Fruit fly (Drosophila melanogaster): Measurements from ENCODE around the gene CG18281.

The CG18281 gene

DNA sequence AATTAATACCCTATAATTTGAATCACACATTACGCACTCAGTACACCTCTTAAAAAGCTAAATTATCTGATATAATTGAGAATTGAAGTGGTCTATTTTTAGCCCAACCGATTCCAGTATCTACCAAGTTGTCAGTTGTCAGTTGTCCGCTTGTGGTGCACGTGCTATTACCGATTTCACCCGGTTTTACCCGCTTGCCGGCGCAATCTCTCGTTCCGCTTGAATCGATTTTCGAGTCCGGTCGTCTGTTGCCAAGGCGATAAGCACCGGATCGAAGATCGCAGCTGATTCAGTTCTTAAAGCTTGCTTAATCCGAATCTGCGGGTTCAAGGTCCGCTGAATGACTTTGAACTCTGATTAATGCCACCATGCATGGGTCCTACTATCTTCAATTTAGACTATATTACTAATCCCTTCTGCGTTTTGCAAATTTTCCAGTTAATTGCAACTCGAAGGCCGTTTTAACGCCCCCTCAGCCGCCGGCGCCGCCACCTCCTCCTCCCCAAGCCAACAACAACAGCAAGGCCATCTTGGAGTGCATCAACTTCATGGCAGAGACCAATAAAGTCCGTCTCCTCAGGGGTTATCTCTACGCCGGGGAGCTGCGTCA lies 12.0 kb downstream of the CG18281 start:
- TF ChIP-seq kay (GFP tag; ENCODE audit: borderline replicate concordance) (peak; percentile 79), Mnt (GFP tag; optimal IDR thresholded peaks at IDR 0.05) (peak; percentile 10), Crg-1 (GFP tag; optimal IDR thresholded peaks at IDR 0.05) (no peak), cic (GFP tag; optimal IDR thresholded peaks at IDR 0.05) (no peak)

DNA sequence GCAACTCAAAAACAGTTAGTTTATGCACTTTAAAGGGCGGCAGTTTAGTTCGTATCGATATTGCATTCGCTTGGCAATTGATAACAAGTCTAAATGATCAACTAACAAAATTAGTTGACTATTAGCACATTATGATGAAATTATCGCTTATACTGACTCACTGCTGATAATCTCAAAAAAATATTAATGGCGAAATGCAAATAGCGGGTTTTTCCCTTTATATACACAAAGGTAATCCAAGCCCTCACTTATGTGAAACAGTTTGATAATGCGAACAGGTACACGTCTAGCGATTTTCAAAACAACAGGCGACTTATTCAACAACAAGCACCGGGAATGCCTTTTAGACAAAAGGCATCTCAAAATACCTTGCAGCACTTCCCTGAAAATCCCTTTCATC lies 14.5 kb downstream of the CG18281 start:
- TF ChIP-seq CG33017 (tag; optimal IDR thresholded peaks at IDR 0.05) = no peak
- peak; percentile 90 for TF ChIP-seq kay (GFP tag; ENCODE audit: borderline replicate concordance)
- TF ChIP-seq CG11617 (GFP tag; optimal IDR thresholded peaks at IDR 0.05) = no peak
- no peak for TF ChIP-seq CG7045 (GFP tag; optimal IDR thresholded peaks at IDR 0.05)
- peak; percentile 24 for TF ChIP-seq cic (GFP tag; optimal IDR thresholded peaks at IDR 0.05)
- no peak for TF ChIP-seq CG1620 (GFP tag; optimal IDR thresholded peaks at IDR 0.05)
- no peak for TF ChIP-seq Mnt (GFP tag; optimal IDR thresholded peaks at IDR 0.05)
- TF ChIP-seq CG7101 (tag; optimal IDR thresholded peaks at IDR 0.05) = no peak
- no peak for TF ChIP-seq CG5204 (GFP tag; optimal IDR thresholded peaks at IDR 0.05)

DNA sequence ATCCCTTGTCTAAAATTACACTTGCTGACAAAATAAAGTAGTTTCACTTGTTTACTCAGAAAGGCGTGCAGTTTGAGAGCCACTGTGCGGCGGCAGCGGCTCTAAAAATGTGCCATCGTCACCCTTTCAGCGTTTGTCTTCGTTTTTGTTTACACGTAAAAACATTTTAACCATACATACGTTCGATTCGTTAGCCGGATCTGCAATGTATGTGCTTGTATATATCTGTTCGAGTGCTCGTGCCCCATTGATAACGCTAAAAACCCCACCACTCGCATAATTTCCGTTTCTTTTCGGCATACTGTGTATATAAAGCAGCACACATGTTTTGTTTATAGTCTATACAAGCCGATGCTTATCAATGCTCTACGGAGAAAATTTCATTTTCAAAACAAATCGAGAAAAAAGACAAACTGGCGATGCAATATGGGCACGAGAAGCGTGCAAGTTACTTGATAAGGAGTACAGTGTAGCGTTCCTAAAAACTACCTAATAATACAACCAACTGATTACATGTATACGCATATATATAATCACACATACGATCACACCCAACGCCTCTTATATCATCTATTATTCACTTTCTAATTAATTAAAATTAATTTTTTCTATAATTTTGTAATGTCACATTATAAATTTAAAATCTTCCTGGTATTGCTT lies 17.0 kb downstream of the CG18281 start:
- TF ChIP-seq CG33017 (tag; optimal IDR thresholded peaks at IDR 0.05) (peak; percentile 88), CG7045 (GFP tag; optimal IDR thresholded peaks at IDR 0.05) (peak; percentile 63), toe (GFP tag; optimal IDR thresholded peaks at IDR 0.05) (no peak), CG7101 (tag; optimal IDR thresholded peaks at IDR 0.05) (peak; percentile 88), Crg-1 (GFP tag; optimal IDR thresholded peaks at IDR 0.05) (no peak), Hr96 (GFP tag; optimal IDR thresholded peaks at IDR 0.05) (no peak), tj (GFP tag; optimal IDR thresholded peaks at IDR 0.05) (no peak), Clk (GFP tag; optimal IDR thresholded peaks at IDR 0.05) (peak; percentile 26), pad (GFP tag; optimal IDR thresholded peaks at IDR 0.05) (peak; percentile 46), CG14711 (tag; optimal IDR thresholded peaks at IDR 0.05) (peak; percentile 81), Mnt (GFP tag; optimal IDR thresholded peaks at IDR 0.05) (peak; percentile 70), CG5204 (GFP tag; optimal IDR thresholded peaks at IDR 0.05) (no peak), CG11617 (GFP tag; optimal IDR thresholded peaks at IDR 0.05) (peak; percentile 76), bab1 (GFP tag; optimal IDR thresholded peaks at IDR 0.05) (peak; percentile 34), cnc (optimal IDR thresholded peaks at IDR 0.05) (no peak), kay (GFP tag; ENCODE audit: borderline replicate concordance) (peak; percentile 76), ovo (GFP tag; optimal IDR thresholded peaks at IDR 0.05) (peak; percentile 24), cic (GFP tag; optimal IDR thresholded peaks at IDR 0.05) (peak; percentile 82), CG1620 (GFP tag; optimal IDR thresholded peaks at IDR 0.05) (no peak), CG12768 (GFP tag; optimal IDR thresholded peaks at IDR 0.05) (peak; percentile 53)

DNA sequence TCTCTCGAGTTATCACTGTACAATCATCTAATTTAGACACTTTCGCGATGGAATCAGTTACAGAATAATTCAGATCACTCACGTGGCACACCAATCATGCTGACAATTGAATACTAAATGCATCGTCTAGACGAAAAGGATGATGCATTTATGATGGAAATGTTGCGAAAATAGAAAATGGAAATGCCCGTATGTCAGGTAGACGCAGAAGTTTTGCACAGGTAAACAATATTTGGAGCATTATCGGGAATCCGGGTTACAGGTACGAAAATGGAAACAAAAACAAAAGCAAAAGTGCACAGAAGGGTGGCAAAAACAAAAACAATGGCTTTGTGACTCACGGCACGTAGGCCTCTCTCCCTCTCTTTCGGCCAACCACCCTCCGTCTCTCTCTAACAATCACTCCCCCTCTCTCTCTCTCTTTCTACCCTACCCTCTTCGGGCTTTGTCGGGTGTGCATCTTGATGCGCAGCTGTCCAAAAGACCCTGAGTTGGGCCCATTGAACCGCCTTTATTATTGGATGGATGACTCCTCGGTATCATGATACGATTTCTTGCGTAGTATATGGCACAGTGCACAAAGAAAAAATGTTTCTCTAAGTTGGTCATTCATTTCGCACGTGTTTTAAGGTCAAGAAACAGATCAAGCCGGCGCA lies 17.7 kb downstream of the CG18281 start:
- TF ChIP-seq cic (GFP tag; optimal IDR thresholded peaks at IDR 0.05) = peak; percentile 51
- no peak for TF ChIP-seq toe (GFP tag; optimal IDR thresholded peaks at IDR 0.05)
- TF ChIP-seq CG12768 (GFP tag; optimal IDR thresholded peaks at IDR 0.05) = no peak
- no peak for TF ChIP-seq CG1620 (GFP tag; optimal IDR thresholded peaks at IDR 0.05)
- no peak for TF ChIP-seq CG7101 (tag; optimal IDR thresholded peaks at IDR 0.05)
- TF ChIP-seq Mnt (GFP tag; optimal IDR thresholded peaks at IDR 0.05) = peak; percentile 32
- TF ChIP-seq bab1 (GFP tag; optimal IDR thresholded peaks at IDR 0.05) = no peak
- TF ChIP-seq Clk (GFP tag; optimal IDR thresholded peaks at IDR 0.05) = no peak
- no peak for TF ChIP-seq Crg-1 (GFP tag; optimal IDR thresholded peaks at IDR 0.05)
- TF ChIP-seq tj (GFP tag; optimal IDR thresholded peaks at IDR 0.05) = peak; percentile 67
- TF ChIP-seq CG11617 (GFP tag; optimal IDR thresholded peaks at IDR 0.05) = no peak
- no peak for TF ChIP-seq CG33017 (tag; optimal IDR thresholded peaks at IDR 0.05)
- TF ChIP-seq CG7045 (GFP tag; optimal IDR thresholded peaks at IDR 0.05) = no peak
- no peak for TF ChIP-seq CG5204 (GFP tag; optimal IDR thresholded peaks at IDR 0.05)
- TF ChIP-seq CG14711 (tag; optimal IDR thresholded peaks at IDR 0.05) = no peak
- no peak for TF ChIP-seq ovo (GFP tag; optimal IDR thresholded peaks at IDR 0.05)
- no peak for TF ChIP-seq kay (GFP tag; ENCODE audit: borderline replicate concordance)
- no peak for TF ChIP-seq Hr96 (GFP tag; optimal IDR thresholded peaks at IDR 0.05)
- peak; percentile 2 for TF ChIP-seq pad (GFP tag; optimal IDR thresholded peaks at IDR 0.05)
- TF ChIP-seq cnc (optimal IDR thresholded peaks at IDR 0.05) = no peak

DNA sequence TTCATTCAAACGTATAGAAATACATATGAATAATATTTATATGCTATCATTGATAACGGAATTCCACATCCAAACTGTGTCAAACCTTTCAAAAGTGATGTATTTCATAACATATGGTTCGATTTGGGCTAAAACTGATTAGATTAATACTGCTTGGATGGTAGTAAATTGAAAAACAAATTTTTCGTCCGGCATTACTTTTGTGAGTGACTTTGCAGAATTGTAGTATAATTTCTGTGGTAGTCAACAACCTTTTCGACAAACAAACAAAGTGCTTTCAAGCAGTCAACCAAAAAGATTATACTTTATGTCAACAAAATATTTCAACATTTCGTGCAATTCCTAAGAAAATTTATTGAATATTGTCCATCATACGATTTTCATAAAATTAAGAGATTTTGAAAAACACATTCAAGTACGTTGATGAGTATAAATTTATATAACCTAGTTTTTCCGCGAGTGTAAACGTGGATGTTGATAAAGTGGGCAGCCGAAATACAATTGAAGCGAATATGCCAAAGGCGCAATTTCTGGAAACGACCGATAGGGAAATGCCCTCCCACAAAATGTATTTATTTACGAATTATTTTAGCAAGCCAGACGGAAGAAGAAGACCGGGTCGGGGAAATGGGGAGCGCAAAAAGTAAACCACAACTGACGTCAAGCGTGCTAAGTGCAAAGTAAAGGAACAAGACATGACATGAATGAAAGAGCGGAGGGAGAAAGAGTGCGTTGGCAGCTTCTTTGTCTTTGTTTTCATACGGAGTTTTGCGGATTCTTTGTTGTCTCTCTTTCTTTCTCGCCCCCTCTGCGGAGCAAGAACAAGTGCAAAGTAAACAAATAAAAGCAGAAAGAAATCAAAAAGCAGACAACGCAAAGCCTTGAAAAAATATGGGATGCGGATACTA lies 18.5 kb downstream of the CG18281 start:
- TF ChIP-seq CG7101 (tag; optimal IDR thresholded peaks at IDR 0.05) = no peak
- TF ChIP-seq CG1620 (GFP tag; optimal IDR thresholded peaks at IDR 0.05) = no peak
- peak in 1 of 2 experiments; percentile 62 for TF ChIP-seq cnc (optimal IDR thresholded peaks at IDR 0.05)
- no peak for TF ChIP-seq toe (GFP tag; optimal IDR thresholded peaks at IDR 0.05)
- no peak for TF ChIP-seq CG11617 (GFP tag; optimal IDR thresholded peaks at IDR 0.05)
- TF ChIP-seq Clk (GFP tag; optimal IDR thresholded peaks at IDR 0.05) = peak; percentile 22
- TF ChIP-seq CG14711 (tag; optimal IDR thresholded peaks at IDR 0.05) = peak; percentile 22
- no peak for TF ChIP-seq bab1 (GFP tag; optimal IDR thresholded peaks at IDR 0.05)
- peak; percentile 46 for TF ChIP-seq CG12768 (GFP tag; optimal IDR thresholded peaks at IDR 0.05)
- no peak for TF ChIP-seq Hr96 (GFP tag; optimal IDR thresholded peaks at IDR 0.05)
- TF ChIP-seq ovo (GFP tag; optimal IDR thresholded peaks at IDR 0.05) = no peak
- peak; percentile 90 for TF ChIP-seq kay (GFP tag; ENCODE audit: borderline replicate concordance)
- peak; percentile 14 for TF ChIP-seq CG7045 (GFP tag; optimal IDR thresholded peaks at IDR 0.05)
- TF ChIP-seq tj (GFP tag; optimal IDR thresholded peaks at IDR 0.05) = peak; percentile 77
- TF ChIP-seq Mnt (GFP tag; optimal IDR thresholded peaks at IDR 0.05) = peak; percentile 9
- peak; percentile 50 for TF ChIP-seq Crg-1 (GFP tag; optimal IDR thresholded peaks at IDR 0.05)
- peak; percentile 72 for TF ChIP-seq cic (GFP tag; optimal IDR thresholded peaks at IDR 0.05)
- TF ChIP-seq pad (GFP tag; optimal IDR thresholded peaks at IDR 0.05) = no peak
- no peak for TF ChIP-seq CG5204 (GFP tag; optimal IDR thresholded peaks at IDR 0.05)
- TF ChIP-seq CG33017 (tag; optimal IDR thresholded peaks at IDR 0.05) = no peak
